Fruit fly (Drosophila melanogaster) whole organism, pupa: ENCODE data around the gene CG8483.

ENCODE experiments used
- CG14655 ChIP-seq: fragments of 200-800 bp; sonication (Bioruptor generic); optimal IDR thresholded peaks from 3 replicates; lab custom pipeline; 2017; ENCODE audit warnings: mild to moderate bottlenecking, missing biosample characterization, missing genetic modification reagents, missing genetic modification characterization
- CG17806 ChIP-seq: fragments of 200-800 bp; sonication (Bioruptor generic); optimal IDR thresholded peaks from 2 replicates; lab custom pipeline; 2018; ENCODE audit warnings: missing biosample characterization, mild to moderate bottlenecking, missing genetic modification characterization, moderate library complexity

dm6 chr3R:13191299-13191698, 23.0 kb downstream of the CG8483 start, which contains the start of gene CG8141:
- no peak for TF ChIP-seq CG17806
- TF ChIP-seq CG14655 (GFP tag; lab: Kevin White, UChicago): no peak
